Fruit fly (Drosophila melanogaster) whole organism, embryonic: ENCODE measurements around the gene CG17169.
A peak's percentile ranks its signal among the peaks of the same experiment; 100 is the strongest.

Experiments used
- Adf1 ChIP-seq: fragments of 200-800 bp; sonication (Bioruptor generic); IDR thresholded peaks from 2 replicates; pipeline ENCODE4 v1.3.6; 2022; ENCODE audit warnings: missing biosample characterization, missing genetic modification characterization
- CG10979 ChIP-seq: fragments of 200-800 bp; sonication (Bioruptor generic); optimal IDR thresholded peaks from 2 replicates; lab custom pipeline; 2018; ENCODE audit warnings: missing biosample characterization, mild to moderate bottlenecking, missing genetic modification characterization, moderate library complexity
- CG11247 ChIP-seq: fragments of 200-800 bp; sonication (Bioruptor generic); IDR thresholded peaks from 2 replicates; pipeline ENCODE4 v1.3.6; 2022; ENCODE audit warnings: missing biosample characterization, missing genetic modification characterization
- CG12071 ChIP-seq: fragments of 200-800 bp; sonication (Bioruptor generic); optimal IDR thresholded peaks from 3 replicates; lab custom pipeline; 2018; ENCODE audit warnings: missing biosample characterization, mild to moderate bottlenecking, missing genetic modification characterization
- CG17912 ChIP-seq: fragments of 200-800 bp; sonication (Bioruptor generic); optimal IDR thresholded peaks from 2 replicates; lab custom pipeline; 2018; ENCODE audit warnings: missing biosample characterization, mild to moderate bottlenecking, missing genetic modification characterization
- CG18619 ChIP-seq: fragments of 200-800 bp; sonication (Bioruptor generic); optimal IDR thresholded peaks from 3 replicates; lab custom pipeline; 2017; ENCODE audit warnings: missing biosample characterization, mild to moderate bottlenecking, missing genetic modification characterization
- CG2116 ChIP-seq: fragments of 200-800 bp; sonication (Bioruptor generic); optimal IDR thresholded peaks from 3 replicates; lab custom pipeline; 2018; ENCODE audit warnings: missing biosample characterization, mild to moderate bottlenecking, missing genetic modification characterization
- CG2199 ChIP-seq: fragments of 200-800 bp; sonication (Bioruptor generic); IDR thresholded peaks from 3 replicates; pipeline ENCODE4 v1.3.6; 2022; ENCODE audit warnings: missing biosample characterization, missing genetic modification characterization
- CG2875 ChIP-seq: fragments of 200-800 bp; sonication (Bioruptor generic); optimal IDR thresholded peaks from 2 replicates; lab custom pipeline; 2017; ENCODE audit warnings: missing biosample characterization, mild to moderate bottlenecking, missing genetic modification characterization, missing genetic modification reagents
- CG30431 ChIP-seq: fragments of 200-800 bp; sonication (Bioruptor generic); optimal IDR thresholded peaks from 2 replicates; lab custom pipeline; 2017; ENCODE audit warnings: missing biosample characterization, missing genetic modification characterization
- CG32772 ChIP-seq: fragments of 200-800 bp; sonication (Bioruptor generic); IDR thresholded peaks from 2 replicates; pipeline ENCODE4 v1.3.6; 2022; ENCODE audit warnings: missing biosample characterization, missing genetic modification characterization
- CG33557 ChIP-seq: fragments of 200-800 bp; sonication (Bioruptor generic); optimal IDR thresholded peaks from 2 replicates; lab custom pipeline; 2019; ENCODE audit warnings: missing biosample characterization, mild to moderate bottlenecking, missing genetic modification characterization, moderate library complexity
- CTCF ChIP-seq: fragments of 200-800 bp; sonication (Bioruptor generic); optimal IDR thresholded peaks from 2 replicates; lab custom pipeline; 2017; ENCODE audit warnings: missing biosample characterization, mild to moderate bottlenecking, missing genetic modification characterization, moderate library complexity
- Dp ChIP-seq: fragments of 200-800 bp; sonication (Bioruptor generic); optimal IDR thresholded peaks from 2 replicates; lab custom pipeline; 2018; ENCODE audit warnings: missing biosample characterization, mild to moderate bottlenecking, missing genetic modification characterization, moderate library complexity
- Hsf ChIP-seq: fragments of 200-800 bp; sonication (Bioruptor generic); optimal IDR thresholded peaks from 3 replicates; lab custom pipeline; 2016; ENCODE audit warnings: missing biosample characterization, missing genetic modification characterization
- Nf-YC ChIP-seq: fragments of 200-800 bp; optimal IDR thresholded peaks from 3 replicates; lab custom pipeline; 2019; ENCODE audit warnings: missing biosample characterization, mild to moderate bottlenecking, missing genetic modification characterization, moderate library complexity
- Rfx ChIP-seq: fragments of 200-800 bp; sonication (Bioruptor generic); IDR thresholded peaks from 2 replicates; pipeline ENCODE4 v1.3.6; 2022; ENCODE audit warnings: missing biosample characterization, missing genetic modification characterization
- ab ChIP-seq: fragments of 200-800 bp; sonication (Bioruptor generic); optimal IDR thresholded peaks from 2 replicates; lab custom pipeline; 2016; ENCODE audit warnings: missing biosample characterization, missing genetic modification characterization
- ash1 ChIP-seq: fragments of 200-800 bp; sonication (Bioruptor generic); optimal IDR thresholded peaks from 2 replicates; lab custom pipeline; 2018; ENCODE audit warnings: missing biosample characterization, mild to moderate bottlenecking, missing genetic modification characterization
- ato ChIP-seq: fragments of 200-800 bp; sonication (Bioruptor generic); IDR thresholded peaks from 2 replicates; pipeline ENCODE4 v1.3.6; 2022; ENCODE audit warnings: missing biosample characterization, missing genetic modification characterization; ENCODE audit not compliant: partially characterized antibody
- bab2 ChIP-seq: fragments of 200-800 bp; sonication (Bioruptor generic); optimal IDR thresholded peaks from 2 replicates; lab custom pipeline; 2016; ENCODE audit warnings: missing biosample characterization, missing genetic modification characterization
- cas ChIP-seq: fragments of 200-800 bp; sonication (Bioruptor generic); IDR thresholded peaks from 2 replicates; pipeline ENCODE4 v1.3.6; 2022; ENCODE audit warnings: missing biosample characterization, missing genetic modification characterization
- esg ChIP-seq: fragments of 200-800 bp; sonication (Bioruptor generic); conservative IDR thresholded peaks from 2 replicates; pipeline ENCODE4 v1.3.6; 2022; ENCODE audit warnings: missing biosample characterization, missing genetic modification characterization
- exex ChIP-seq: fragments of 200-800 bp; sonication (Bioruptor generic); optimal IDR thresholded peaks from 4 replicates; lab custom pipeline; 2018; ENCODE audit warnings: missing biosample characterization, mild to moderate bottlenecking, missing genetic modification characterization, moderate library complexity
- her ChIP-seq: fragments of 200-800 bp; sonication (Bioruptor generic); optimal IDR thresholded peaks from 2 replicates; lab custom pipeline; 2016; ENCODE audit warnings: missing biosample characterization, missing genetic modification characterization
- hth ChIP-seq: fragments of >200 bp; optimal IDR thresholded peaks from 2 replicates; lab custom pipeline; 2017; ENCODE audit warnings: inconsistent platforms
- jumu ChIP-seq: fragments of 200-800 bp; sonication (Bioruptor generic); optimal IDR thresholded peaks from 3 replicates; lab custom pipeline; 2016; ENCODE audit warnings: missing biosample characterization, missing genetic modification characterization
- knrl ChIP-seq: fragments of 200-800 bp; sonication (Bioruptor generic); IDR thresholded peaks from 3 replicates; pipeline ENCODE4 v1.3.6; 2022; ENCODE audit warnings: missing biosample characterization, missing genetic modification characterization; ENCODE audit not compliant: partially characterized antibody
- lilli ChIP-seq: fragments of 200-800 bp; sonication (Bioruptor generic); optimal IDR thresholded peaks from 3 replicates; lab custom pipeline; 2016; ENCODE audit warnings: missing biosample characterization, missing genetic modification characterization
- onecut ChIP-seq: fragments of 200-800 bp; sonication (Bioruptor generic); IDR thresholded peaks from 2 replicates; pipeline ENCODE4 v1.3.6; 2022; ENCODE audit warnings: missing biosample characterization, missing genetic modification characterization
- pb ChIP-seq: fragments of 200-800 bp; sonication (Bioruptor generic); optimal IDR thresholded peaks from 3 replicates; lab custom pipeline; 2016; ENCODE audit warnings: missing biosample characterization, missing genetic modification characterization
- pho ChIP-seq: fragments of 200-800 bp; sonication (Bioruptor generic); optimal IDR thresholded peaks from 2 replicates; lab custom pipeline; 2016; ENCODE audit warnings: missing biosample characterization, missing genetic modification characterization
- sc ChIP-seq, 3 experiments: fragments of >200 bp in 2 of 3; fragments of 200-800 bp in 1 of 3; sonication (Bioruptor generic) in 1 of 3; optimal IDR thresholded peaks; 2 replicates in 2 of 3; 3 replicates in 1 of 3; lab custom pipeline; 2017; ENCODE audit warnings: mild to moderate bottlenecking in 1 of 3, missing biosample characterization in 1 of 3, missing genetic modification characterization in 1 of 3, missing genetic modification reagents in 1 of 3
- sqz ChIP-seq: fragments of 200-800 bp; sonication (Bioruptor generic); optimal IDR thresholded peaks from 3 replicates; lab custom pipeline; 2018; ENCODE audit warnings: missing biosample characterization, mild to moderate bottlenecking, missing genetic modification characterization
- tio ChIP-seq: fragments of 200-800 bp; sonication (Bioruptor generic); optimal IDR thresholded peaks from 2 replicates; lab custom pipeline; 2017; ENCODE audit warnings: missing biosample characterization, missing genetic modification characterization, inconsistent platforms

Gene CG17169

dm6 chrX:23084372-23084771 is at the start of gene CG17169:
CG17169 (plus strand) TSS chrX:23084672.
- TF ChIP-seq knrl (GFP tag; lab: Robert Waterston, UW) (no peak), ab (GFP tag; lab: Kevin White, UChicago) (no peak), pb (GFP tag; lab: Kevin White, UChicago) (no peak), CG17912 (GFP tag; lab: Kevin White, UChicago) (no peak), CG2875 (GFP tag; lab: Kevin White, UChicago) (no peak), CG18619 (GFP tag; lab: Kevin White, UChicago) (no peak), CG2116 (no peak), sqz (GFP tag; lab: Kevin White, UChicago) (no peak), hth (no peak), pho (no peak), lilli (GFP tag; lab: Kevin White, UChicago) (no peak), ash1 (GFP tag; lab: Kevin White, UChicago) (no peak), CG33557 (GFP tag; lab: Kevin White, UChicago) (no peak), Rfx (GFP tag; lab: Robert Waterston, UW) (no peak), ato (GFP tag; lab: Robert Waterston, UW) (no peak), CG32772 (GFP tag; lab: Robert Waterston, UW) (no peak), cas (GFP tag; lab: Robert Waterston, UW) (no peak)

DNA sequence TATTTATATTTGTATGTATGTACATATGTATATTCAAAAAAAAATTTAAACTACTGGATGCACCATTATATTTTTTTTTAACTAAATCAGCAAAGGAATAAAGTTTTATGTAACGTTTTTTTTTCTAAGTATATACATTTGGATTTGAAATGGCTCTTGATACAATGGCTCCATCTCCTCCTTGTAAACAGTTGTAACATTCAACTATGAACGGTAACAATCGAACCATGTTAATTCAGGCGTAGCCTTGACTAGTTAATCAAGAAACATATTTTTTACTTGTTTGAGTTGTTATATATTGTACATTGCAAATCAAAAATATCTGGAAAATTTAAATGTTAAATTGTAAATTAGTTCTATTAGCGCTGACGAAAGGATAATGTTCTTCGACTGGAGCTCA is 48.7 kb upstream of the CG17169 start, which contains the start of gene CG12061:
CG12061 (plus strand) TSS at position 301 of the 400 bp plus-strand sequence.
- TF ChIP-seq CG30431 = no peak

DNA sequence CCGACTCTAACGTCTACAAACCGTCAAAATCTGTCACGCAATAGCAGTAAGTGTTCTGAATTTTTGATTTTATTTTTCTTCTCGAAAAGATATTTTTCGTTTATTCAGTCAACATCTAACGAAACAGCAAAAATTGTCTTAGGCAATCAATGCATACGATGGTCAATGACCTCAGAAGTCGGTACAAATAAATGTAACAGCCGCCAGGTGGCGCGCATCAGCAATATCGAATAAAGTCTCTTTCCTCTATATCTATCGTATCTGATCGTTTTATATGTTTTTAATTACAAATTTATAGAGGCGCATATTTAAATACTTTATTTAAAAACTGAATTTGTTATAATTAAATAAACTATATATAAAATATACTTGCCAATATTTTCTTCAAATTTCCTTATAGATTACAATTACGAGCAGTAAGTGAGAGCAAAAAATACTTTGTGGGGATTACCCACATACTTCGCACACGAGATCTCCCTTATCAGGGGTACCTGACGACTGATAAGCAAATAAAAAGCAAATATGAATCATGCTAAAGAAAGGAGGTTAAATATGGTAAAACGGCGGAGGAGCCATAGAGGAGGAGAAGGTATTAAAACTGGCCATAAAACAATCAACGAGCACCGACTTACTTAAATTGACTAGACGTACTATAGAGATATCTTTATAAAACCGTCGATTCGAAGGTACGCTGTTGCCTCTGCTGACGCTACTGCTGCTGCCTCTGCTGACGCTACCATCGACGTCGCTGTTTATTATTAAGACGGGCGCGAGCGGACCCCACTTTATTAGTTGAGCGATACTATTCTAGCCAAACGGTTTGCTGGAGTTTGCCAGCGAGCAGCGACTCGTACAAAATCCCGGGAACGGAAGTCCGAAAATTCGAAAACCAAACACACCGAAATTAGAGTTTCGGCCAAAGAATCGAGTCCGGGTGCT is 16.7 kb upstream of the CG17169 start, which contains the start of gene CG17167:
CG17167 (plus strand) TSS at position 781 of the 939 bp plus-strand sequence.
- no peak for TF ChIP-seq her
- no peak for TF ChIP-seq esg (GFP tag; lab: Robert Waterston, UW)
- TF ChIP-seq Adf1 (GFP tag; lab: Robert Waterston, UW) = peak; percentile 69
- TF ChIP-seq sc (optimal IDR thresholded peaks at IDR 0.05; lab: Kevin White, UChicago) = no peak
- no peak for TF ChIP-seq sc (GFP tag; optimal IDR thresholded peaks at IDR 0.05; lab: Kevin White, UChicago)
- no peak for TF ChIP-seq Dp
- no peak for TF ChIP-seq jumu (GFP tag; lab: Kevin White, UChicago)
- no peak for TF ChIP-seq tio (GFP tag; lab: Kevin White, UChicago)
- peak; percentile 68 for TF ChIP-seq CG10979 (tag; lab: Kevin White, UChicago)
- TF ChIP-seq CG12071 (GFP tag; lab: Kevin White, UChicago) = no peak
- TF ChIP-seq exex (tag; lab: Kevin White, UChicago) = peak; percentile 1
- TF ChIP-seq CG2199 (GFP tag; lab: Robert Waterston, UW) = peak; percentile 69; the same call in 1 of the 3 replicates
- no peak for TF ChIP-seq onecut (GFP tag; lab: Robert Waterston, UW)
- no peak for TF ChIP-seq CG11247 (GFP tag; lab: Robert Waterston, UW)
- no peak for TF ChIP-seq Nf-YC (tag; lab: Kevin White, UChicago)
- TF ChIP-seq bab2 (GFP tag; lab: Kevin White, UChicago) = no peak
- peak; percentile 82 for TF ChIP-seq CTCF (GFP tag; lab: Kevin White, UChicago)
- no peak for TF ChIP-seq Hsf (GFP tag; lab: Kevin White, UChicago)
